Worm (Caenorhabditis elegans): ENCODE data around the gene hip-1.

The hip-1 gene

ce11 chrIII:13652010-13652409 lies 29.7 kb upstream of the hip-1 start:
- TF ChIP-seq ztf-29 (GFP tag; IDR thresholded peaks at IDR 0.05) (no peak), klf-2 (GFP tag; conservative IDR thresholded peaks at IDR 0.05) (no peak), tab-1 (GFP tag; IDR thresholded peaks at IDR 0.05) (no peak), flt-1 (GFP tag; IDR thresholded peaks at IDR 0.05) (no peak), ztf-23 (GFP tag; IDR thresholded peaks at IDR 0.05) (no peak), T22C8.4 (GFP tag; IDR thresholded peaks at IDR 0.05) (no peak), med-1 (GFP tag; optimal IDR thresholded peaks at IDR 0.05; ENCODE audit: insufficient read depth) (no peak), ref-1 (GFP tag; conservative IDR thresholded peaks at IDR 0.05) (no peak), cog-1 (tag; optimal IDR thresholded peaks at IDR 0.05) (no peak)

DNA sequence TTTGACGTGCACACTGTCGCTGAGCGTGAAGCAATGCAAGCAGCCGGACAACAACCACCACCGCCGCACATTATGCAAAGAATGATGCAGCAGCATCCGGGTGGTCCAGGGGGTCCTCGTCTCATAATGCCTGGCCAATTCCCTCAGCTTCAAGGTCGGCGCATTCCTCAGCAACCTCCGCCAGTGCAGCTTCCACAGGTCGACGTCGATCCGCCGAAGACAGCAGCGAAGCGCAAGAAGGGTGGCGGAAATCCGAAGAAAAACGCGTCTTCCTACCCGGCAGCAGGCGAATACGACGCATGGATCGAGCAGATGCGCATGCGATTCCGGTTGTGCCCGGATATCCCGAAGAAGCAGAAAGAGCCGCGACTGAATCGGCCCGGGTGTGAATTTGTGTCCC lies 29.1 kb upstream of the hip-1 start:
- TF ChIP-seq T22C8.4 (GFP tag; IDR thresholded peaks at IDR 0.05) (no peak), ztf-29 (GFP tag; IDR thresholded peaks at IDR 0.05) (no peak), ztf-23 (GFP tag; IDR thresholded peaks at IDR 0.05) (0 out of 2 replicates have a peak, but pooled peaks have one; percentile 43), flt-1 (GFP tag; IDR thresholded peaks at IDR 0.05) (no peak), tab-1 (GFP tag; IDR thresholded peaks at IDR 0.05) (no peak), med-1 (GFP tag; optimal IDR thresholded peaks at IDR 0.05; ENCODE audit: insufficient read depth) (no peak), klf-2 (GFP tag; conservative IDR thresholded peaks at IDR 0.05) (no peak)

DNA sequence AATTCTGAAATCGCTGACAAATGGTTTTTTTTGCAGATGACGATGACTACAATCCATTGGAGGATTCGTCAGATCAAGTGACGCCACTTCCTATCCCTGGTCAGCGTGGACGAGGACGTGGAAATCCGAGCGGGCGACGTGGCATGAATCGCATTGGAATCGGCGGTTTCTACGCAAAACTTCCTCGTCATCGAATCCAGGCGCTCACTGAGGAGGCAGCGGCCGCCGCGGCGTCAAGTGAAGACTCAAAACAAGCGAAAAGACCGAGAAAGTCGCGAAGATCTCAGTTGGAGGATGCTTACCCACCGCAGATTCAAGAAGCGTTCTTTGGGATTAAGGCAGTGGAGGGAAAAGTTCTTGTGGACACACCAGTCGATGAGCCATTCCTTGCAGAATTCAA lies 26.2 kb upstream of the hip-1 start:
- TF ChIP-seq cog-1 (tag; optimal IDR thresholded peaks at IDR 0.05) (no peak), ztf-29 (GFP tag; IDR thresholded peaks at IDR 0.05) (no peak), flt-1 (GFP tag; IDR thresholded peaks at IDR 0.05) (no peak), T22C8.4 (GFP tag; IDR thresholded peaks at IDR 0.05) (no peak), ztf-23 (GFP tag; IDR thresholded peaks at IDR 0.05) (no peak), klf-2 (GFP tag; conservative IDR thresholded peaks at IDR 0.05) (no peak), tab-1 (GFP tag; IDR thresholded peaks at IDR 0.05) (no peak), med-1 (GFP tag; optimal IDR thresholded peaks at IDR 0.05; ENCODE audit: insufficient read depth) (no peak), ref-1 (GFP tag; conservative IDR thresholded peaks at IDR 0.05) (no peak)

- TF ChIP-seq flt-1 (GFP tag; IDR thresholded peaks at IDR 0.05) (peak; percentile 48; the same call in 1 of the 2 replicates), cog-1 (tag; optimal IDR thresholded peaks at IDR 0.05) (no peak)
These were observed 23.7 kb upstream of the hip-1 start for ce11 chrIII:13645885-13646488.

ce11 chrIII:13644279-13644678 lies 22.0 kb upstream of the hip-1 start:
- TF ChIP-seq ztf-23 (GFP tag; IDR thresholded peaks at IDR 0.05), result no peak
- TF ChIP-seq flt-1 (GFP tag; IDR thresholded peaks at IDR 0.05), result 0 out of 2 replicates have a peak, but pooled peaks have one; percentile 18

ce11 chrIII:13643534-13643933 lies 21.2 kb upstream of the hip-1 start, which contains the start of the genes drr-2 and set-16:
drr-2 (minus strand) TSS chrIII:13643570.
set-16 (plus strand) TSS chrIII:13643916.
- peak; percentile 84 for TF ChIP-seq flt-1 (GFP tag; IDR thresholded peaks at IDR 0.05)
- peak; percentile 96 for TF ChIP-seq T22C8.4 (GFP tag; IDR thresholded peaks at IDR 0.05)
- TF ChIP-seq med-1 (GFP tag; optimal IDR thresholded peaks at IDR 0.05; ENCODE audit: insufficient read depth), result peak; percentile 31
- TF ChIP-seq ztf-23 (GFP tag; IDR thresholded peaks at IDR 0.05), result peak; percentile 100
- TF ChIP-seq ztf-29 (GFP tag; IDR thresholded peaks at IDR 0.05), result no peak; the same call in 1 of the 2 replicates
- TF ChIP-seq cog-1 (tag; optimal IDR thresholded peaks at IDR 0.05), result peak; percentile 98
- TF ChIP-seq ref-1 (GFP tag; conservative IDR thresholded peaks at IDR 0.05), result no peak
- no peak for TF ChIP-seq tab-1 (GFP tag; IDR thresholded peaks at IDR 0.05)

DNA sequence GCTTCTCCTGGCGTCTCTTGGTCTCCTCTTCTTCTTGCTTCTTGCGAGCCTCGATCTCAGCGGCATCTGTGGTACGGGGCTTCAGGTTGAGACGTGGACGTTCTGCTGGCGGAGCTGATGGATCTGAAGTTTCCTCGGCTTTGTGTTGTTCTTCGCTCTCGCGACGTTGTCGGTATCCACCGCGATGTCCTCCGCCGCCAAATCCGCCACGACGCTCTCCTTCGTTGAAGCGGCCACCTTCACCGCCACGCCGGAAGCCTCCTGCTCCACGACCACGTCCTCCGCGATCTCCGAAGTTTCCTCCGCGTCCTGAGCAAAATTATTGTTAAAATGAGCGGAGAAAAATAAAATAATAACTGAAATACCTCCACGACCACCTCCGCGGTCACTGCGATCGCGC lies 20.5 kb upstream of the hip-1 start:
- TF ChIP-seq ztf-29 (GFP tag; IDR thresholded peaks at IDR 0.05) (no peak), cog-1 (tag; optimal IDR thresholded peaks at IDR 0.05) (no peak), flt-1 (GFP tag; IDR thresholded peaks at IDR 0.05) (no peak), klf-2 (GFP tag; conservative IDR thresholded peaks at IDR 0.05) (no peak), med-1 (GFP tag; optimal IDR thresholded peaks at IDR 0.05; ENCODE audit: insufficient read depth) (no peak), tab-1 (GFP tag; IDR thresholded peaks at IDR 0.05) (no peak), T22C8.4 (GFP tag; IDR thresholded peaks at IDR 0.05) (no peak)

DNA sequence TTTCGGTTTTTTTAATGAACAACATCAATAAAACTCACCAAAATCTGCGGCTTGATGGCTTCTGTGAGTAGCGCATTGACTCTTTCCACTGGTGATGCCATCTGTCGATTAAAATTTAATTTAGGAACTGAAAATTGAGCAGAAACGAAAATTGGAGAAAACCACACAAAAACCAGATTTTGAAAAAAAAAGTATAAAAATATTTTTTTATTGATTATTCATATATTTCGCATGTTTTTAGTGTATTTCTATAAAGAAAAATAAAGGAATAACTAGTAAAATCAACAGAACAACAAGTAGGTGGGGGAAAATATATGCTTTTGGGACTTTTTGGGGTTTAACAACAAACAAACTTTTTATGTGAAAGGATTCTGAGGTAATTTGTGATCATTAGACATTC lies 19.9 kb upstream of the hip-1 start, which contains the start of gene T12D8.10:
TSS of gene T12D8.10 (minus strand) at position 101 of the 400 bp plus-strand sequence.
- TF ChIP-seq tab-1 (GFP tag; IDR thresholded peaks at IDR 0.05) (no peak), ztf-23 (GFP tag; IDR thresholded peaks at IDR 0.05) (no peak), ztf-29 (GFP tag; IDR thresholded peaks at IDR 0.05) (no peak), med-1 (GFP tag; optimal IDR thresholded peaks at IDR 0.05; ENCODE audit: insufficient read depth) (no peak), klf-2 (GFP tag; conservative IDR thresholded peaks at IDR 0.05) (no peak), T22C8.4 (GFP tag; IDR thresholded peaks at IDR 0.05) (no peak), flt-1 (GFP tag; IDR thresholded peaks at IDR 0.05) (no peak), cog-1 (tag; optimal IDR thresholded peaks at IDR 0.05) (no peak)

DNA sequence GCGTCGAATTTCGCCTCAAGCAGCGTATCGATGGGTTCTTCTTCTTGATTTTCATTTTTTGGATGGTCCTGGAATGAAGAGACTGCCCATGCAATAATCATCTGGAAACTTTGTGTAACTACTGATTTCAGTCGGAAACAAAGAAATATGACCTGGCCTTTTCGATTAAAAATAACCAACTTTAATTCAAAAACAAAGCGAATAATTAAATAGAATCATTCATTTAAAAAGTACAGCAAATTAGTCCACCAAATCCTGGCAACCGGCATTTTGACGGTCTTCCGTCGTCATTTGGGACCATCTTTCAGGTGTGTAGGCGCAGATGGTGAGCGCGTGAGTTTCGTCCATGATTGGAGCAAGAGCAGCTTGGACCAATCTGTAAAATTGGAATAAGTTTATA lies 19.3 kb upstream of the hip-1 start, which contains the start of gene acbp-5:
TSS of gene acbp-5 (minus strand) at position 101 of the 400 bp plus-strand sequence.
- TF ChIP-seq cog-1 (tag; optimal IDR thresholded peaks at IDR 0.05) (no peak), ztf-29 (GFP tag; IDR thresholded peaks at IDR 0.05) (no peak), klf-2 (GFP tag; conservative IDR thresholded peaks at IDR 0.05) (no peak), flt-1 (GFP tag; IDR thresholded peaks at IDR 0.05) (no peak), ref-1 (GFP tag; conservative IDR thresholded peaks at IDR 0.05) (no peak), med-1 (GFP tag; optimal IDR thresholded peaks at IDR 0.05; ENCODE audit: insufficient read depth) (no peak), T22C8.4 (GFP tag; IDR thresholded peaks at IDR 0.05) (no peak), ztf-23 (GFP tag; IDR thresholded peaks at IDR 0.05) (no peak), tab-1 (GFP tag; IDR thresholded peaks at IDR 0.05) (no peak)

- no peak for TF ChIP-seq ztf-23 (GFP tag; IDR thresholded peaks at IDR 0.05)
These were observed 18.6 kb upstream of the hip-1 start for ce11 chrIII:13640869-13641268.

Data from whole organism, midembryonic.